Fruit fly (Drosophila melanogaster) whole organism, pupa: ENCODE measurements around the gene Adi1.
A peak's percentile ranks its signal among the peaks of the same experiment; 100 is the strongest.

Experiments
- CG10348 ChIP-seq: fragments of 200-800 bp; sonication (Bioruptor generic); IDR thresholded peaks from 2 replicates; pipeline ENCODE4 v1.3.6; 2022; ENCODE audit warnings: missing biosample characterization, missing genetic modification characterization
- CG12605 ChIP-seq: fragments of 200-800 bp; sonication (Bioruptor generic); IDR thresholded peaks from 2 replicates; pipeline ENCODE4 v1.3.6; 2022; ENCODE audit warnings: missing biosample characterization, missing genetic modification characterization
- CG15710 ChIP-seq: fragments of 200-800 bp; sonication (Bioruptor generic); optimal IDR thresholded peaks from 2 replicates; lab custom pipeline; 2018; ENCODE audit warnings: missing biosample characterization, mild to moderate bottlenecking, missing genetic modification characterization, moderate library complexity
- CG8159 ChIP-seq: fragments of 200-800 bp; sonication (Bioruptor generic); optimal IDR thresholded peaks from 3 replicates; lab custom pipeline; 2018; ENCODE audit warnings: missing biosample characterization, mild to moderate bottlenecking, missing genetic modification characterization, moderate library complexity
- CG8301 ChIP-seq: fragments of 200-800 bp; sonication (Bioruptor generic); optimal IDR thresholded peaks from 2 replicates; lab custom pipeline; 2018; ENCODE audit warnings: missing biosample characterization, mild to moderate bottlenecking, missing genetic modification characterization
- D1 ChIP-seq: fragments of 200-800 bp; sonication (Bioruptor generic); optimal IDR thresholded peaks from 2 replicates; lab custom pipeline; 2018; ENCODE audit warnings: missing biosample characterization, mild to moderate bottlenecking, missing genetic modification characterization, moderate library complexity
- EcR ChIP-seq: fragments of 200-800 bp; sonication (Bioruptor generic); optimal IDR thresholded peaks from 3 replicates; lab custom pipeline; 2019; ENCODE audit warnings: missing biosample characterization, missing genetic modification characterization, mild to moderate bottlenecking, moderate library complexity, missing genetic modification reagents
- Ets98B ChIP-seq: fragments of 200-800 bp; sonication (Bioruptor generic); IDR thresholded peaks from 2 replicates; pipeline ENCODE4 v1.3.6; 2022; ENCODE audit warnings: missing biosample characterization, missing genetic modification characterization
- Snoo ChIP-seq: fragments of 200-800 bp; sonication (Bioruptor generic); optimal IDR thresholded peaks from 3 replicates; lab custom pipeline; 2017; ENCODE audit warnings: missing biosample characterization, mild to moderate bottlenecking, missing genetic modification characterization, inconsistent platforms
- fd96Ca ChIP-seq: fragments of 200-800 bp; sonication (Bioruptor generic); IDR thresholded peaks from 3 replicates; pipeline ENCODE4 v1.3.6; 2022; ENCODE audit warnings: missing biosample characterization, missing genetic modification characterization
- gl ChIP-seq: fragments of 200-800 bp; sonication (Bioruptor generic); optimal IDR thresholded peaks from 2 replicates; lab custom pipeline; 2018; ENCODE audit warnings: missing biosample characterization, mild to moderate bottlenecking, missing genetic modification characterization

- TF ChIP-seq CG12605 (no peak), EcR (no peak), CG8301 (tag; lab: Kevin White, UChicago) (no peak), gl (no peak), Ets98B (GFP tag; lab: Robert Waterston, UW) (no peak), D1 (tag; lab: Kevin White, UChicago) (no peak), CG8159 (peak; percentile 10), Snoo (tag; lab: Kevin White, UChicago) (no peak), fd96Ca (GFP tag; lab: Robert Waterston, UW) (no peak), CG10348 (GFP tag; lab: Robert Waterston, UW) (no peak), CG15710 (tag; lab: Kevin White, UChicago) (no peak)
Observed at dm6 chr3L:10659993-10660743, 3.0 kb upstream of the Adi1 start.
